Fruit fly (Drosophila melanogaster) whole organism, prepupa: ENCODE results near the gene CG17784.

Experiments used
- CG16779 ChIP-seq: fragments of 200-800 bp; sonication (Bioruptor generic); optimal IDR thresholded peaks from 3 replicates; lab custom pipeline; 2017; ENCODE audit warnings: missing biosample characterization, mild to moderate bottlenecking, missing genetic modification characterization
- CG7368 ChIP-seq: fragments of 200-800 bp; sonication (Bioruptor generic); optimal IDR thresholded peaks from 3 replicates; lab custom pipeline; 2016; ENCODE audit warnings: missing biosample characterization, missing genetic modification characterization
- Sox15 ChIP-seq: fragments of 200-800 bp; sonication (Bioruptor generic); optimal IDR thresholded peaks from 3 replicates; lab custom pipeline; 2016; ENCODE audit warnings: missing biosample characterization, missing genetic modification characterization

dm6 chr3R:24361583-24361982 is 3.2 kb downstream of the CG17784 start, which contains the start of the genes CG5762 and CG33339:
- TF ChIP-seq CG7368 (GFP tag; lab: Kevin White, UChicago) (no peak), CG16779 (tag; lab: Kevin White, UChicago) (no peak), Sox15 (no peak)
